Fruit fly (Drosophila melanogaster): ENCODE results near the gene Tango14.
A peak's percentile ranks its signal among the peaks of the same experiment; 100 is the strongest.

Tango14 gene

dm6 chr2L:1135495-1135894 is 23.0 kb upstream of the Tango14 start (continued):
- no peak for TF ChIP-seq org-1 (GFP tag; optimal IDR thresholded peaks at IDR 0.05)
- no peak for TF ChIP-seq her (GFP tag; optimal IDR thresholded peaks at IDR 0.05)
- TF ChIP-seq CG14710 (tag; optimal IDR thresholded peaks at IDR 0.05) = no peak
- peak; percentile 31 for TF ChIP-seq CG10147 (GFP tag; optimal IDR thresholded peaks at IDR 0.05)
- TF ChIP-seq CG2120 (GFP tag; optimal IDR thresholded peaks at IDR 0.05) = peak; percentile 42
- TF ChIP-seq dmrt99B (tag; optimal IDR thresholded peaks at IDR 0.05) = peak; percentile 17
- TF ChIP-seq CG12659 (GFP tag; optimal IDR thresholded peaks at IDR 0.05) = peak; percentile 16
- no peak for TF ChIP-seq CG8089 (GFP tag; optimal IDR thresholded peaks at IDR 0.05)
- TF ChIP-seq CG6813 (GFP tag; optimal IDR thresholded peaks at IDR 0.05) = no peak
- TF ChIP-seq az2 (GFP tag; optimal IDR thresholded peaks at IDR 0.05) = peak; percentile 8
- peak; percentile 19 for TF ChIP-seq CG2712 (tag; optimal IDR thresholded peaks at IDR 0.05)
- peak; percentile 32; the same call in 1 of the 2 replicates for TF ChIP-seq slbo (GFP tag; IDR thresholded peaks at IDR 0.05)
- TF ChIP-seq CG12391 (tag; optimal IDR thresholded peaks at IDR 0.05) = peak; percentile 34
- 0 out of 3 replicates have a peak, but pooled peaks have one; percentile 33 for TF ChIP-seq row (GFP tag; IDR thresholded peaks at IDR 0.05)
- no peak for TF ChIP-seq CG6854 (GFP tag; optimal IDR thresholded peaks at IDR 0.05)
- no peak for TF ChIP-seq h (optimal IDR thresholded peaks at IDR 0.05)
- TF ChIP-seq Nf-YA (GFP tag; IDR thresholded peaks at IDR 0.05) = no peak
- TF ChIP-seq bowl (GFP tag; IDR thresholded peaks at IDR 0.05) = no peak
- TF ChIP-seq jigr1 (GFP tag; IDR thresholded peaks at IDR 0.05) = no peak
- peak; percentile 44 for TF ChIP-seq CG8924 (tag; optimal IDR thresholded peaks at IDR 0.05)
- TF ChIP-seq CG3163 (GFP tag; optimal IDR thresholded peaks at IDR 0.05) = no peak
- no peak for TF ChIP-seq CG14014 (GFP tag; IDR thresholded peaks at IDR 0.05)
- no peak for TF ChIP-seq CG11696 (GFP tag; IDR thresholded peaks at IDR 0.05)
- peak; percentile 29 for TF ChIP-seq Dek (tag; optimal IDR thresholded peaks at IDR 0.05)
- peak; percentile 47 for TF ChIP-seq CG3281 (GFP tag; optimal IDR thresholded peaks at IDR 0.05)
- peak; percentile 15 for TF ChIP-seq Hr3 (GFP tag; optimal IDR thresholded peaks at IDR 0.05)
- peak; percentile 28 for TF ChIP-seq cwo (GFP tag; optimal IDR thresholded peaks at IDR 0.05)
- no peak for TF ChIP-seq chinmo (GFP tag; IDR thresholded peaks at IDR 0.05; ENCODE audit: partially characterized antibody)
- TF ChIP-seq Deaf1 (tag; optimal IDR thresholded peaks at IDR 0.05) = peak; percentile 11
- no peak for TF ChIP-seq Neu2 (GFP tag; optimal IDR thresholded peaks at IDR 0.05; ENCODE audit: borderline replicate concordance)
- TF ChIP-seq CG15011 (GFP tag; optimal IDR thresholded peaks at IDR 0.05) = no peak
- TF ChIP-seq emc (GFP tag; optimal IDR thresholded peaks at IDR 0.05) = no peak

dm6 chr2L:1136993-1137392 is 21.5 kb upstream of the Tango14 start:
- no peak for TF ChIP-seq CG11723 (GFP tag; optimal IDR thresholded peaks at IDR 0.05)
- TF ChIP-seq abd-A (tag; optimal IDR thresholded peaks at IDR 0.05) = peak; percentile 1
- peak; percentile 11 for TF ChIP-seq Med (GFP tag)
- TF ChIP-seq CG2129 (GFP tag; IDR thresholded peaks at IDR 0.05; ENCODE audit: partially characterized antibody) = no peak
- peak; percentile 93 for TF ChIP-seq scrt (GFP tag; optimal IDR thresholded peaks at IDR 0.05)
- no peak for TF ChIP-seq odd (GFP tag; optimal IDR thresholded peaks at IDR 0.05)
- no peak for TF ChIP-seq CG6854 (GFP tag; optimal IDR thresholded peaks at IDR 0.05)
- no peak for TF ChIP-seq CkIIα-i1 (GFP tag; IDR thresholded peaks at IDR 0.05)

dm6 chr2L:1142730-1143281 is 15.7 kb upstream of the Tango14 start, which contains the start of gene MFS3:
TSS of gene MFS3 (plus strand) at chr2L:1143201.
- TF ChIP-seq Meics (GFP tag; optimal IDR thresholded peaks at IDR 0.05) (peak; percentile 13), CHES-1-like (GFP tag; optimal IDR thresholded peaks at IDR 0.05) (no peak), CG4404 (GFP tag; IDR thresholded peaks at IDR 0.05) (no peak), gcm (GFP tag; optimal IDR thresholded peaks at IDR 0.05) (peak; percentile 9), zfh2 (GFP tag; optimal IDR thresholded peaks at IDR 0.05) (no peak), lab (GFP tag; optimal IDR thresholded peaks at IDR 0.05) (peak; percentile 64), CG11504 (tag; optimal IDR thresholded peaks at IDR 0.05) (peak; percentile 53), Opbp (GFP tag; IDR thresholded peaks at IDR 0.05; ENCODE audit: partially characterized antibody) (peak; percentile 13; the same call in 1 of the 3 replicates), CG8388 (GFP tag; optimal IDR thresholded peaks at IDR 0.05) (no peak), run (tag; optimal IDR thresholded peaks at IDR 0.05) (no peak), CG18599 (GFP tag; optimal IDR thresholded peaks at IDR 0.05) (peak; percentile 46)
